Worm (Caenorhabditis elegans): ENCODE results near the gene str-1.

DNA sequence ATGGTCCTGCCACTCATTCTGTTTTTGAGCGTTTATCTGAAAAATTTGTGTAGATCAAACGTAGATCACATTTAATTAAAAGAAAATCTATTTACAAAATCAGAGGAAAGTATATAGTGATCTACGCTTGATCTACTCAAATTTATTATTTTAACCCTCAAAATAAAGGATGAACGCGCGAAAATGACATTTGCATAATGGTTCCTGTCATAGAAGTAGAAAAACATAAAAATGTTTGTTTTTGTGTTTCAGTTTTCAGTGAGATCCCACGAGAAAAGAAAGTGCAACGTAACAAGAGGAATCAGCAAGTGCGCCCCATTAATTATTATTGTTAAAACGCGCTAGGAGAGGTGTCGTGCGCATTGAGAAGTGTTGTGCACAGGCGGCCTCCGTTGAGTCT, 37.7 kb downstream of the str-1 start:
- TF ChIP-seq elt-3 (tag; optimal IDR thresholded peaks at IDR 0.05) (no peak), nhr-237 (tag; optimal IDR thresholded peaks at IDR 0.05) (no peak), snpc-4 (tag; optimal IDR thresholded peaks at IDR 0.05) (no peak), ceh-82 (tag; optimal IDR thresholded peaks at IDR 0.05) (no peak), aly-2 (tag; optimal IDR thresholded peaks at IDR 0.05) (no peak)
